Fruit fly (Drosophila melanogaster) whole organism, adult: ENCODE measurements around the gene ATPsynCF6L.

Experiments used
- CG11617 ChIP-seq: fragments of 200-800 bp; sonication (Bioruptor generic); optimal IDR thresholded peaks from 2 replicates; lab custom pipeline; 2017; ENCODE audit warnings: mild to moderate bottlenecking, missing biosample characterization, missing genetic modification reagents, missing genetic modification characterization
- CG7045 ChIP-seq: fragments of 200-800 bp; sonication (Bioruptor generic); optimal IDR thresholded peaks from 2 replicates; lab custom pipeline; 2017; ENCODE audit warnings: missing biosample characterization, mild to moderate bottlenecking, missing genetic modification characterization
- cic ChIP-seq: fragments of 200-800 bp; sonication (Bioruptor generic); optimal IDR thresholded peaks from 2 replicates; lab custom pipeline; 2017; ENCODE audit warnings: missing biosample characterization, mild to moderate bottlenecking, missing genetic modification characterization, moderate library complexity
- pad ChIP-seq: fragments of 200-800 bp; sonication (Bioruptor generic); optimal IDR thresholded peaks from 3 replicates; lab custom pipeline; 2017; ENCODE audit warnings: missing biosample characterization, missing genetic modification characterization, mild to moderate bottlenecking, moderate library complexity, missing genetic modification reagents

dm6 chr3L:5012033-5012432, at the start of gene ATPsynCF6L:
- no peak for TF ChIP-seq CG11617
- TF ChIP-seq CG7045 (GFP tag; lab: Kevin White, UChicago): no peak
- no peak for TF ChIP-seq cic (GFP tag; lab: Kevin White, UChicago)
- TF ChIP-seq pad (GFP tag; lab: Kevin White, UChicago): no peak
